Worm (Caenorhabditis elegans) whole organism, early embryonic: ENCODE results near the gene hda-6.
A peak's percentile ranks its signal among the peaks of the same experiment; 100 is the strongest.

Source experiments
- B0310.2 ChIP-seq: sonication (generic microtip); optimal IDR thresholded peaks from 2 replicates; lab custom pipeline; 2016; ENCODE audit warnings: mild to moderate bottlenecking, missing genetic modification characterization, missing compliant biosample characterization
- F13C5.2 ChIP-seq: sonication (generic microtip); optimal IDR thresholded peaks from 2 replicates; lab custom pipeline; 2017; ENCODE audit warnings: mild to moderate bottlenecking, missing genetic modification characterization, inconsistent platforms, missing compliant biosample characterization
- aly-1 ChIP-seq: sonication (generic microtip); optimal IDR thresholded peaks from 2 replicates; lab custom pipeline; 2016; ENCODE audit warnings: missing genetic modification characterization, missing compliant biosample characterization
- ama-1 ChIP-seq: fragments of 150-350 bp; optimal IDR thresholded peaks from 2 replicates; lab custom pipeline; 2014
- ceh-13 ChIP-seq: fragments of 200-800 bp; sonication (Bioruptor generic); optimal IDR thresholded peaks from 2 replicates; lab custom pipeline; 2018; ENCODE audit warnings: mild to moderate bottlenecking, missing genetic modification characterization, missing compliant biosample characterization
- ceh-36 ChIP-seq: sonication (generic microtip); optimal IDR thresholded peaks from 2 replicates; lab custom pipeline; 2016; ENCODE audit warnings: missing genetic modification characterization, inconsistent platforms, missing compliant biosample characterization
- ets-7 ChIP-seq: sonication (generic microtip); optimal IDR thresholded peaks from 2 replicates; lab custom pipeline; 2016; ENCODE audit warnings: missing genotype, missing genetic modification characterization, missing compliant biosample characterization
- flt-1 ChIP-seq: fragments of 200-800 bp; sonication (Bioruptor generic); IDR thresholded peaks from 2 replicates; pipeline ENCODE4 v1.3.6; 2022; ENCODE audit warnings: missing genetic modification characterization, missing compliant biosample characterization
- hmbx-1 ChIP-seq: sonication (generic microtip); optimal IDR thresholded peaks from 2 replicates; lab custom pipeline; 2016; ENCODE audit warnings: mild to moderate bottlenecking, missing genetic modification characterization, missing compliant biosample characterization
- hmg-4 ChIP-seq: fragments of 200-800 bp; sonication (Bioruptor generic); optimal IDR thresholded peaks from 2 replicates; lab custom pipeline; 2018; ENCODE audit warnings: mild to moderate bottlenecking, missing genetic modification characterization, missing compliant biosample characterization
- hnd-1 ChIP-seq: sonication (generic microtip); optimal IDR thresholded peaks from 2 replicates; lab custom pipeline; 2016; ENCODE audit warnings: missing genetic modification characterization, missing compliant biosample characterization
- pes-1 ChIP-seq: fragments of 200-800 bp; sonication (Bioruptor generic); IDR thresholded peaks from 2 replicates; pipeline ENCODE4 v1.3.6; 2022; ENCODE audit warnings: missing genetic modification reagents, missing genetic modification characterization, missing compliant biosample characterization
- scrt-1 ChIP-seq: fragments of 200-800 bp; sonication (Bioruptor generic); IDR thresholded peaks from 2 replicates; pipeline ENCODE4 v1.3.6; 2022; ENCODE audit warnings: missing genetic modification characterization, missing compliant biosample characterization
- sea-1 ChIP-seq: fragments of 200-800 bp; sonication (Bioruptor generic); conservative IDR thresholded peaks from 2 replicates; pipeline ENCODE4 v1.3.6; 2022; ENCODE audit warnings: missing genetic modification characterization, missing compliant biosample characterization
- tbx-11 ChIP-seq: fragments of 200-800 bp; sonication (Bioruptor generic); IDR thresholded peaks from 2 replicates; pipeline ENCODE4 v1.3.6; 2022; ENCODE audit warnings: missing genetic modification characterization, missing compliant biosample characterization
- tbx-37 ChIP-seq: fragments of 200-800 bp; sonication (Bioruptor generic); conservative IDR thresholded peaks from 2 replicates; pipeline ENCODE4 v1.3.6; 2022; ENCODE audit warnings: missing genetic modification reagents, missing genetic modification characterization, missing compliant biosample characterization
- tra-4 ChIP-seq: sonication (generic microtip); optimal IDR thresholded peaks from 2 replicates; lab custom pipeline; 2017; ENCODE audit warnings: missing genetic modification characterization, missing compliant biosample characterization

The hda-6 gene

ce11 chrIV:5382609-5383008 lies 18.5 kb upstream of the hda-6 start, which contains the start of gene F41H10.1:
Gene F41H10.1, plus strand, starts transcription at chrIV:5382909.
- TF ChIP-seq ama-1 (lab: Kevin White, UChicago) (no peak), ets-7 (no peak), scrt-1 (GFP tag; lab: Robert Waterston, UW) (no peak), ceh-36 (no peak), sea-1 (no peak), flt-1 (GFP tag; lab: Robert Waterston, UW) (no peak), tbx-37 (GFP tag; lab: Robert Waterston, UW) (no peak), aly-1 (tag; lab: Kevin White, UChicago) (no peak), ceh-13 (GFP tag; lab: Kevin White, UChicago) (no peak), pes-1 (GFP tag; lab: Robert Waterston, UW) (no peak)

ce11 chrIV:5381334-5381733 lies 17.2 kb upstream of the hda-6 start, which contains the start of gene F41H10.2:
Gene F41H10.2, plus strand, starts transcription at chrIV:5381634.
- TF ChIP-seq tbx-37 (GFP tag; lab: Robert Waterston, UW) (no peak), aly-1 (tag; lab: Kevin White, UChicago) (no peak), F13C5.2 (tag; lab: Kevin White, UChicago) (no peak)

ce11 chrIV:5380140-5380539 lies 16.0 kb upstream of the hda-6 start:
- TF ChIP-seq ets-7, result no peak
- TF ChIP-seq tbx-11 (GFP tag; lab: Robert Waterston, UW), result no peak
- no peak for TF ChIP-seq hmg-4 (GFP tag; lab: Kevin White, UChicago)
- no peak for TF ChIP-seq tra-4 (tag; lab: Kevin White, UChicago)
- TF ChIP-seq ceh-13 (GFP tag; lab: Kevin White, UChicago), result no peak
- no peak for TF ChIP-seq ceh-36
- TF ChIP-seq sea-1, result no peak
- TF ChIP-seq pes-1 (GFP tag; lab: Robert Waterston, UW), result no peak
- no peak for TF ChIP-seq tbx-37 (GFP tag; lab: Robert Waterston, UW)
- no peak for TF ChIP-seq scrt-1 (GFP tag; lab: Robert Waterston, UW)
- TF ChIP-seq flt-1 (GFP tag; lab: Robert Waterston, UW), result no peak
- TF ChIP-seq F13C5.2 (tag; lab: Kevin White, UChicago), result no peak
- TF ChIP-seq aly-1 (tag; lab: Kevin White, UChicago), result no peak
- no peak for TF ChIP-seq hnd-1 (tag; lab: Kevin White, UChicago)

ce11 chrIV:5377062-5377461 lies 13.0 kb upstream of the hda-6 start, which contains the start of gene elo-5:
Gene elo-5, minus strand, starts transcription at chrIV:5377117.
- TF ChIP-seq hmg-4 (GFP tag; lab: Kevin White, UChicago) (no peak), B0310.2 (tag; lab: Kevin White, UChicago) (no peak)

- TF ChIP-seq flt-1 (GFP tag; lab: Robert Waterston, UW) (no peak), sea-1 (no peak), F13C5.2 (tag; lab: Kevin White, UChicago) (no peak), ceh-13 (GFP tag; lab: Kevin White, UChicago) (no peak), hnd-1 (tag; lab: Kevin White, UChicago) (no peak), aly-1 (tag; lab: Kevin White, UChicago) (no peak), ets-7 (no peak), pes-1 (GFP tag; lab: Robert Waterston, UW) (no peak), hmg-4 (GFP tag; lab: Kevin White, UChicago) (no peak), ceh-36 (no peak), tbx-11 (GFP tag; lab: Robert Waterston, UW) (no peak), hmbx-1 (no peak), scrt-1 (GFP tag; lab: Robert Waterston, UW) (no peak), tra-4 (tag; lab: Kevin White, UChicago) (no peak)
These were observed 10.8 kb upstream of the hda-6 start for ce11 chrIV:5374946-5375345.

ce11 chrIV:5374321-5374720 lies 10.2 kb upstream of the hda-6 start:
- no peak for TF ChIP-seq tbx-11 (GFP tag; lab: Robert Waterston, UW)
- TF ChIP-seq F13C5.2 (tag; lab: Kevin White, UChicago), result no peak
- TF ChIP-seq tbx-37 (GFP tag; lab: Robert Waterston, UW), result no peak
- no peak for TF ChIP-seq aly-1 (tag; lab: Kevin White, UChicago)
- TF ChIP-seq tra-4 (tag; lab: Kevin White, UChicago), result no peak
- TF ChIP-seq pes-1 (GFP tag; lab: Robert Waterston, UW), result no peak
- TF ChIP-seq sea-1, result no peak
- TF ChIP-seq ceh-36, result no peak
- TF ChIP-seq ets-7, result no peak
- TF ChIP-seq ceh-13 (GFP tag; lab: Kevin White, UChicago), result no peak

- TF ChIP-seq aly-1 (tag; lab: Kevin White, UChicago), result no peak
- TF ChIP-seq hmg-4 (GFP tag; lab: Kevin White, UChicago), result peak; percentile 9
- TF ChIP-seq scrt-1 (GFP tag; lab: Robert Waterston, UW), result 0 out of 2 replicates have a peak, but pooled peaks have one; percentile 33
- 0 out of 2 replicates have a peak, but pooled peaks have one; percentile 32 for TF ChIP-seq tbx-37 (GFP tag; lab: Robert Waterston, UW)
- peak; percentile 52; the same call in 1 of the 2 replicates for TF ChIP-seq flt-1 (GFP tag; lab: Robert Waterston, UW)
- TF ChIP-seq ama-1 (lab: Kevin White, UChicago), result no peak
- peak; percentile 56 for TF ChIP-seq ets-7
- peak; percentile 2 for TF ChIP-seq hmbx-1
- TF ChIP-seq tra-4 (tag; lab: Kevin White, UChicago), result no peak
- TF ChIP-seq F13C5.2 (tag; lab: Kevin White, UChicago), result peak; percentile 72
- TF ChIP-seq tbx-11 (GFP tag; lab: Robert Waterston, UW), result 0 out of 2 replicates have a peak, but pooled peaks have one; percentile 45
- TF ChIP-seq B0310.2 (tag; lab: Kevin White, UChicago), result no peak
- TF ChIP-seq ceh-36, result no peak
- TF ChIP-seq ceh-13 (GFP tag; lab: Kevin White, UChicago), result peak; percentile 39
- TF ChIP-seq hnd-1 (tag; lab: Kevin White, UChicago), result peak; percentile 25
- peak; percentile 81 for TF ChIP-seq pes-1 (GFP tag; lab: Robert Waterston, UW)
- TF ChIP-seq sea-1, result peak; percentile 53; the same call in 1 of the 2 replicates
These were observed 6.8 kb upstream of the hda-6 start for ce11 chrIV:5370914-5371313.
